Worm (Caenorhabditis elegans) whole organism, midembryonic: Measurements from ENCODE around the gene K09F6.6.
"Not testable (repeated sequence)": the region's sequence is repeated elsewhere in the genome, so short reads cannot be mapped to it uniquely, and the experiment has no call there.

Experiments used
- T22C8.4 ChIP-seq: fragments of 200-800 bp; sonication (Bioruptor generic); IDR thresholded peaks from 2 replicates; pipeline ENCODE4 v1.3.6; 2022; ENCODE audit warnings: missing genetic modification characterization, missing compliant biosample characterization
- cog-1 ChIP-seq: sonication (generic microtip); optimal IDR thresholded peaks from 2 replicates; lab custom pipeline; 2016; ENCODE audit warnings: missing genetic modification characterization, missing compliant biosample characterization
- flt-1 ChIP-seq: fragments of 200-800 bp; sonication (Bioruptor generic); IDR thresholded peaks from 2 replicates; pipeline ENCODE4 v1.3.6; 2022; ENCODE audit warnings: missing genetic modification characterization, missing compliant biosample characterization
- klf-2 ChIP-seq: fragments of 200-800 bp; sonication (Bioruptor generic); conservative IDR thresholded peaks from 2 replicates; pipeline ENCODE4 v1.3.6; 2022; ENCODE audit warnings: missing genetic modification reagents, missing genetic modification characterization, missing compliant biosample characterization
- med-1 ChIP-seq: sonication (generic microtip); optimal IDR thresholded peaks from 2 replicates; lab custom pipeline; 2017; ENCODE audit warnings: missing genetic modification characterization, mild to moderate bottlenecking, missing compliant biosample characterization, antibody characterized with exemption, missing genetic modification reagents; ENCODE audit not compliant: insufficient read depth
- ref-1 ChIP-seq: fragments of 200-800 bp; sonication (Bioruptor generic); conservative IDR thresholded peaks from 2 replicates; pipeline ENCODE4 v1.3.6; 2022; ENCODE audit warnings: missing genetic modification reagents, missing genetic modification characterization, missing compliant biosample characterization
- tab-1 ChIP-seq: fragments of 200-800 bp; sonication (Bioruptor generic); IDR thresholded peaks from 2 replicates; pipeline ENCODE4 v1.3.6; 2022; ENCODE audit warnings: missing genetic modification characterization, missing compliant biosample characterization
- ztf-23 ChIP-seq: fragments of 200-800 bp; sonication (Bioruptor generic); IDR thresholded peaks from 2 replicates; pipeline ENCODE4 v1.3.6; 2022; ENCODE audit warnings: missing genetic modification reagents, missing genetic modification characterization, missing compliant biosample characterization
- ztf-29 ChIP-seq: fragments of 200-800 bp; sonication (Bioruptor generic); IDR thresholded peaks from 2 replicates; pipeline ENCODE4 v1.3.6; 2022; ENCODE audit warnings: missing genetic modification reagents, missing genetic modification characterization, missing compliant biosample characterization

The K09F6.6 gene

ce11 chrII:2282599-2282998 lies 3.5 kb upstream of the K09F6.6 start, which contains the start of gene K09F6.9:
K09F6.9 (minus strand) TSS chrII:2282699.
- TF ChIP-seq flt-1; ztf-29 (GFP tag; lab: Robert Waterston, UW); klf-2 (GFP tag; lab: Robert Waterston, UW): not testable (repeated sequence)

DNA sequence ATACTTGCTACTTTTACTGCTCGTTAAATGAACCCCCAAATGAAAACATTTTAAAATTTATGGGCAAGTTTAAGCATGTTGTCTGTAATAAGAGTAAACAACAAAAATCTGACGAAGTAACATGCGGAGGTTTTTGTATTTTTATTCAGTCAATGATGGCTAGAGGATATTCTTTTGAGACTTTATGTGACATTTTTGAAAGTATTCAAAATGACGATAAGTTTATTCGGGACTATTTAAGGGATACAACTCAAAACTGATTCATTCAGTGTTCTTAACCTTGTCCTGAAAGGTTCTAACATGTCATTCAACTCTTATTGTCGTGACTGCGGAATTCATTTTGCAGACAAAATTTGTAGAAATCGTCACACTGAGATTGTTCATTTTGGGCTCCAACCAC lies 734 bp upstream of the K09F6.6 start, which contains the start of gene K09F6.11:
Gene K09F6.11, plus strand, starts transcription at position 301 of the 400 bp plus-strand sequence.
- TF ChIP-seq T22C8.4 (GFP tag; lab: Robert Waterston, UW) (no peak), flt-1 (no peak), ztf-23 (no peak), ref-1 (GFP tag; lab: Robert Waterston, UW) (no peak), cog-1 (tag; lab: Kevin White, UChicago) (no peak), ztf-29 (GFP tag; lab: Robert Waterston, UW) (no peak), klf-2 (GFP tag; lab: Robert Waterston, UW) (no peak), med-1 (GFP tag; lab: Kevin White, UChicago) (no peak), tab-1 (no peak)

- no peak for TF ChIP-seq ztf-29 (GFP tag; lab: Robert Waterston, UW)
- TF ChIP-seq T22C8.4 (GFP tag; lab: Robert Waterston, UW), result no peak
- no peak for TF ChIP-seq klf-2 (GFP tag; lab: Robert Waterston, UW)
- TF ChIP-seq ref-1 (GFP tag; lab: Robert Waterston, UW), result no peak
- no peak for TF ChIP-seq tab-1
- TF ChIP-seq ztf-23, result no peak
- no peak for TF ChIP-seq med-1 (GFP tag; lab: Kevin White, UChicago)
- TF ChIP-seq flt-1, result no peak
- no peak for TF ChIP-seq cog-1 (tag; lab: Kevin White, UChicago)
These were observed 1.7 kb downstream of the K09F6.6 start, which contains the start of gene K09F6.15 for ce11 chrII:2277418-2277817. K09F6.15 (minus strand) TSS chrII:2277518.

DNA sequence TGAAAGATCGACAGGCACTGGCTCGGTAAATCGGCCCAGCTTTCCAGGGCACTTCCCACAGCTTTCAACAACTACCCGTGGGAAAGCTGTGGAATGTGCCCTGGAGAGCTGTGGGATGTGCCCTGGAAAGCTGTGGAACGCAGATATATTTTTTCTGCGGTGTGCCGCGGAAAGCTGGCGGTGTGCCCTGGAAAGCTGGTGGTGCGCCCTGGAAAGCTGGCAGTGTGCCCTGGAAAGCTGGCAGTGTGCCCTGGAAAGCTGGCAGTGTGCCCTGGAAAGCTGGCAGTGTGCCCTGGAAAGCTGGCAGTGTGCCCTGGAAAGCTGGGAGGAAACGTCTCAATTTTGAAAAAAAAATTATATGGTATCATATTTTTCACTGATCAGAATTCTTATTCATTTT lies 5.4 kb downstream of the K09F6.6 start:
- TF ChIP-seq cog-1 (tag; lab: Kevin White, UChicago) (no peak), flt-1 (no peak), T22C8.4 (GFP tag; lab: Robert Waterston, UW) (no peak), klf-2 (GFP tag; lab: Robert Waterston, UW) (no peak), ztf-29 (GFP tag; lab: Robert Waterston, UW) (no peak), ztf-23 (no peak), med-1 (GFP tag; lab: Kevin White, UChicago) (no peak)

DNA sequence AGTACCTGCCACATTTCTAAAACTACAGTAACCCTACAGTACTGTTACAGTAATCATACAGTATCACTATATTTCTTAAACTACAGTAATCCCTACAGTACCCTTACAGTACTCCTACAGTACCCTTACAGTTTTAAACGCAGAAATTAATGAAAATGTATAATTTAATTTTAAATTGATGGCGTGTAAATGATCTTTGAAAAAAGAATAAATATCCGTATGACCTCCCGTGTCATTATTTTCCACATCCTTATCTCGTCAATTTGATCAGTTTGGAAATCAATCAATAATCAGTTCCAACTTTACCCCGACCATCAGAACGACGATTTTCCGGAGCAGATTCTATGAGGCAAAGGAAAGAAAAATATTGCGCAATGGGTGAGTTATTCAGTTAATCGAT lies 24.2 kb downstream of the K09F6.6 start, which contains the start of gene K09F6.3:
Gene K09F6.3, plus strand, starts transcription at position 301 of the 400 bp plus-strand sequence.
- TF ChIP-seq med-1 (GFP tag; lab: Kevin White, UChicago); cog-1 (tag; lab: Kevin White, UChicago); T22C8.4 (GFP tag; lab: Robert Waterston, UW): not testable (repeated sequence)

DNA sequence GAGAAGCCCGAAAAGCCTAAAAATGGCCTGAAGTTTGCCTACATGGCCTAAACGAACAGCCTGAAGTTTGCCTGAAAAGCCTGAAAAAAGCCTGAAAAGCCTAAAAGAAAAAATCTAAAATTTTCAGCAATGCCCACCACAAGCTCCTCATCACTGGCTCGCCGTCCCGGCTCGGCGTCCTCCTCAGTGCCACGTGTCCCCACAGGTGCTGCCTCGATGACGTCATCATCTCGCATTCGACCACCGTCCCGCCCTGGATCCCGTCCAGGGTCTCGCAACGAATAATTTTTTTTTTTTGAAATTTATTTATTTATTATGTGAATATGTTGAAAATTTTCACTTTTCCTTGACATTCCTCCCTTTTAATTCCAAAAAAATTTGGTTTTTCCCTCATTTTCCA lies 25.4 kb downstream of the K09F6.6 start:
- TF ChIP-seq ref-1 (GFP tag; lab: Robert Waterston, UW) (no peak), T22C8.4 (GFP tag; lab: Robert Waterston, UW) (no peak)

DNA sequence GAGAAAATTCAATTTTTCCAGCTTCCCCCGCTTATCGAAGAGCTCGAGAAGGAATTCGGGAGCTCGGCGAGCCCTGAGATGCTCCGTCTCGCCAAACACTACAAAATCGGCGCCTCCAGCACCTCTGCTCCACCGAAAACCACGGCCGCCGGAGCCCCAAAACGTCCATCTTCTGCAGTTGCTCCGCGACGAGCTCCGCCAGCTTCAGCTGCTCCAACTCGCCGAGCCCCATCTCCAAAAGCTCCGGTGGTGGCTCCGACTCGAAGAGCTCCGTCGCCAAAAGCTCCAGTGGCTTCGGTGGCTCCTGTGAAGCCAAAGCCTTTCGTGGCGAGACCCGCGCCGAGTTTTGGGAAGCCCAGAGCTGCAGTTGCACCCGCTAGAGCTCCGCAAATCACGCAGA lies 27.5 kb downstream of the K09F6.6 start:
- TF ChIP-seq med-1 (GFP tag; lab: Kevin White, UChicago), result no peak
- peak; percentile 30; the same call in 1 of the 2 replicates for TF ChIP-seq ref-1 (GFP tag; lab: Robert Waterston, UW)

DNA sequence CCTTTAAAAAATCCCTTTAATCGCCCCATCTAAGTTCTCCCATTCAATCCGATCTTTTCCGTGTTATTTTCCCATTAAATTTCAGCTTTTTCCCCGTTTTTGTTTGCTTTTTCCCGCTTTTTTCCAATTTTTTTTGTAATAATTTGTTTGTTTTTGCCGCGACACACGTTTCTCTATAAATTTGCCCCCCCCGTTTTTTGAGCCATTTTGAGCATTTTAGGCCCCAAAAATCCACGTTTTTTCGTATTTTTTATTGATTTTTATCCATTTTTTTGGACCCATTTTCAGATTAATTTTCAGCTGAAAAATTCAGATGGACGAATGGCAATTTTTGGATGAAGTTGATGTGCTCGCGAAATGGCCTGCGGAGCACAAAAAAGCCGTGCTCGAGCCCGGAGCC lies 35.8 kb downstream of the K09F6.6 start, which contains the start of gene F54A3.2:
Gene F54A3.2, plus strand, starts transcription at position 301 of the 400 bp plus-strand sequence.
- TF ChIP-seq T22C8.4 (GFP tag; lab: Robert Waterston, UW), result no peak
- TF ChIP-seq med-1 (GFP tag; lab: Kevin White, UChicago), result no peak
- no peak for TF ChIP-seq cog-1 (tag; lab: Kevin White, UChicago)
- no peak for TF ChIP-seq flt-1
- TF ChIP-seq ztf-29 (GFP tag; lab: Robert Waterston, UW), result no peak
- no peak for TF ChIP-seq tab-1
- TF ChIP-seq ref-1 (GFP tag; lab: Robert Waterston, UW), result no peak
- no peak for TF ChIP-seq ztf-23

ce11 chrII:2236352-2236751 lies 42.8 kb downstream of the K09F6.6 start:
- TF ChIP-seq med-1 (GFP tag; lab: Kevin White, UChicago) (no peak), T22C8.4 (GFP tag; lab: Robert Waterston, UW) (0 out of 2 replicates have a peak, but pooled peaks have one; percentile 6)

DNA sequence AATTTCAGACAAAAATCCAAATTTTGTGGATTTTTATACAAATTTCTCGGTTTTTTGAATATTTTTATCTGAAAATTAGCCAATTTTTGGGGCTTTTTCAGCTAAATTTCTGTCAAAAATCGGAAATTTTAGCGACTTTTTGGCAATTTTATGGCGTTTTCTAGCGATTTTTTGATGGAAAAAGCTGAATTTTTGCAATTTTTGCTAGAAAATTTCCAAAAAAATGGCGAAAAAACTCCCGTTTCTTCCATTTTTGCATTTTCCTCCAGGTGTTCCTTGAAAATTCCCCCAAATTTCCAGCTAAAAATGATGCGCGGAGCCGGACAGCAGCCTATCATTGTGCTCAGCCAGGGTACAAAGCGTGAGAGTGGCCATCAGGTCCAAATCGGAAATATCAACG lies 45.9 kb downstream of the K09F6.6 start, which contains the start of gene cct-3:
Gene cct-3, plus strand, starts transcription at position 301 of the 400 bp plus-strand sequence.
- TF ChIP-seq ref-1 (GFP tag; lab: Robert Waterston, UW) (no peak), med-1 (GFP tag; lab: Kevin White, UChicago) (no peak), ztf-23 (no peak), flt-1 (no peak), klf-2 (GFP tag; lab: Robert Waterston, UW) (no peak), cog-1 (tag; lab: Kevin White, UChicago) (no peak), ztf-29 (GFP tag; lab: Robert Waterston, UW) (no peak), tab-1 (no peak), T22C8.4 (GFP tag; lab: Robert Waterston, UW) (no peak)

ce11 chrII:2232429-2232828 lies 46.7 kb downstream of the K09F6.6 start, which contains the start of gene F54A3.6:
F54A3.6 (minus strand) TSS chrII:2232470.
- TF ChIP-seq ztf-23, result 0 out of 2 replicates have a peak, but pooled peaks have one; percentile 31
